Worm (Caenorhabditis elegans): ENCODE measurements around the gene T28C6.11.

The T28C6.11 gene

DNA sequence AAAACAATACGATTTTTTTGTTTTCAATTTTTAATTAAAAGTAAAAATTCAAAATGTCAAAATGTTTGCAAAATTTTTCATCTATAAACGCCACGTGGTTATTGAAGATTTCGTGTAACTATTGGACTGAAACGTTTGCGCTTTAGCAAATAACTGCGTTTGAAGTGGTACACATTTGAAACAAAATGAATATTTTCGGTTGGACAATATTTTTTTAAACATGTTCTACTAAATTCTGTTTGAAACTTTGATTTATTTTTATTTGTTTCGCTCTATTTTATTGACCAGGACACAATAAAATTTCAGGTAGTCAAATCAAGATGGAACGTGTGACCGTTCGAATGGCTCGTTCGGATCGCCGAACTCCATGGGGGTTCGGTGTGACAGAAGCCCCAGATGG is 12.1 kb upstream of the T28C6.11 start, which contains the start of gene alp-1:
TSS of gene alp-1 (plus strand) at position 301 of the 400 bp plus-strand sequence.
- no peak for TF ChIP-seq him-1 (tag; optimal IDR thresholded peaks at IDR 0.05)

DNA sequence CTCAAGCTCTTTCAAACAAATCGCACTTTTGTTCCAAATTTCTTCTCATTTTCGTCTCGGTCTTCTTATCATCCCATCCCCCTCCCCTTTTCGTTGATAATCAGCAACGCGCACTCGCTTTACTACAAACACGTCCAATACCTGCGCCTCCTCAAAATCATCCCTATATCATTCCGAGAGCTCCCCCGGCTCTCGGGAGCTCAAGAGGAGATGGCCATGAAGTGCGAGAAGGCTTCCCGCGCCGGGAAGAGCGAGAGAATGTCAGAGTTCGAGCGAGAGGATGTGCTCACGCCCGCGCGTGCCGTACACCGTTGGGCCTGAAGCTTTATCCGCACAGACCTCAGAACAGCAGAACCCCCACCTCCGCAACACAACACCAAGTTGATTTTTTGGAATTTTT is 10.7 kb upstream of the T28C6.11 start:
- TF ChIP-seq him-1 (tag; optimal IDR thresholded peaks at IDR 0.05) (no peak), W03F9.2 (tag; optimal IDR thresholded peaks at IDR 0.05) (no peak), dao-5 (tag; optimal IDR thresholded peaks at IDR 0.05) (no peak)

DNA sequence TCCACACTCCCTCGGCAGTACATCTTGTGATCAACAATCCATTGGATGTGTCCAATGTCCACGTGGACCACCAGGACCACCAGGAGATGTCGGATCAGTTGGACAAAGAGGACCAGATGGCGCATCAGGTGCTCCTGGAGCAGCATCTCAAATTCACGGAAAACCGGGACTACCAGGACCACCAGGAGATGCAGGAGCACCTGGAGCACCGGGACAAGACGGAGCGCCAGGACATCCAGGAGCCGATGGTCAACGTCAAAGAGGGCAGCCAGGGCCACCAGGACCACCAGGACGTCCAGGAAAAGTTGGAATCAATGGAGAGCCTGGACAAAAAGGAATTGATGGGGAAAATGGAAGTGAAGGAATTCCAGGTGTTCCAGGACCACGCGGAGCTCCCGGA is 8.9 kb upstream of the T28C6.11 start:
- TF ChIP-seq W03F9.2 (tag; optimal IDR thresholded peaks at IDR 0.05) = no peak
- no peak for TF ChIP-seq him-1 (tag; optimal IDR thresholded peaks at IDR 0.05)
- TF ChIP-seq dao-5 (tag; optimal IDR thresholded peaks at IDR 0.05) = no peak

DNA sequence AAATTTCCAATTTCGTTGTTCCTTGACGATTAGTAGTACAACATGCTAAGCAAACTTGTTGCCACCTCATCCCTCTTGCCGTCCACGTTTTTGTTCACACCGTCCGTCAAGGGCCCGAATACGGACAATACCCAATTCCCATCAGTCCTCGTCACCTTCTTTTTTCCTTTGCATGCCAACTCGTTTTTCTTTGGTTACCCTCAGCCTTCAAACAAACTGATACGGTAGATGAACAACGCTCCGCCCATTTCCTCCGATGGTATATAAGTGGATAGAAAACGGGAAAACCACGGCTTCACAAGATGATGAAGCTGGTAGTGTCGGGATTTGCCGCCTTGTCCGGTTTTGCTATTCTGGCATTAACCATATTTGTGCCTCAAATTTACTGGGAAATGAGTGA is 7.9 kb upstream of the T28C6.11 start, which contains the start of gene col-118:
TSS of gene col-118 (plus strand) at position 301 of the 400 bp plus-strand sequence.
- TF ChIP-seq dao-5 (tag; optimal IDR thresholded peaks at IDR 0.05) (no peak), him-1 (tag; optimal IDR thresholded peaks at IDR 0.05) (no peak), W03F9.2 (tag; optimal IDR thresholded peaks at IDR 0.05) (no peak)

DNA sequence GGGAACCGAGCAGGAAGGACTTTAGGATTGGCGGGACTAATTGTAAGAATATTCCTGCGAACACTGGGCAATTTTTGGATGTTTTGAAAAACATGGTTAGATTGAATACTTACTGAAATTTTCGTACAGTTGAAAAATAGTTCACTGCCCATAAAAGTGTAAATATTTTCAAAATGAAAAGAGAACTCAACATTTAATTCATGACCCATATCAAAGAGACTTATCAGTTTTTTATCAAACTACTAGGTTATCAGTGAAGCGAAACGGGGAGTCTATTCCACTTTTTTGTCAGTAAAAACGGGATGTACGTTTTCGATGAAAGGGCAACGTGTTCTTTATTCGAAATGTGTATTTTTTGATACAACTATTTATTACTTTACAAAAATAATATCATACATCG is 5.9 kb upstream of the T28C6.11 start:
- no peak for TF ChIP-seq dao-5 (tag; optimal IDR thresholded peaks at IDR 0.05)
- no peak for TF ChIP-seq W03F9.2 (tag; optimal IDR thresholded peaks at IDR 0.05)
- TF ChIP-seq him-1 (tag; optimal IDR thresholded peaks at IDR 0.05) = no peak

DNA sequence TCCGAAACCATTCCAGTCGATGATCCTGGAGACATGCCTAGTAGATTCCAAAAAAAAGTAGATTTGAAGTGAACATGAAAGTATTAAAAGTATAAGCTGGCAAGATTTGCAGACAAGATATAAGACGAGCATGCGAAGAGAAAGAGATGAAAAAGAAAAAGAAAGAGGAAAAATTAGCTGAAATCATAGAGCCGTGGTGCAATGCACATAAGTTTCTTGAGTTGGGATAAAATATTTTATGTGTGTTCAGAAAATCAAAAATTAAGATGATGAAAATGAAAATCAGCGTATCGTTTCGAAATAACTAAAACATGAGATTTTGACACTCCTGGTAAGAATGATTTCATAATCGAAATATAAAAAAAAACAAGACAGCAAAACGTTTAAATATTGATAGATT is 4.4 kb upstream of the T28C6.11 start, which contains the start of gene T11B7.2:
TSS of gene T11B7.2 (minus strand) at position 101 of the 400 bp plus-strand sequence.
- TF ChIP-seq dao-5 (tag; optimal IDR thresholded peaks at IDR 0.05) = no peak
- TF ChIP-seq him-1 (tag; optimal IDR thresholded peaks at IDR 0.05) = no peak
- TF ChIP-seq W03F9.2 (tag; optimal IDR thresholded peaks at IDR 0.05) = no peak

DNA sequence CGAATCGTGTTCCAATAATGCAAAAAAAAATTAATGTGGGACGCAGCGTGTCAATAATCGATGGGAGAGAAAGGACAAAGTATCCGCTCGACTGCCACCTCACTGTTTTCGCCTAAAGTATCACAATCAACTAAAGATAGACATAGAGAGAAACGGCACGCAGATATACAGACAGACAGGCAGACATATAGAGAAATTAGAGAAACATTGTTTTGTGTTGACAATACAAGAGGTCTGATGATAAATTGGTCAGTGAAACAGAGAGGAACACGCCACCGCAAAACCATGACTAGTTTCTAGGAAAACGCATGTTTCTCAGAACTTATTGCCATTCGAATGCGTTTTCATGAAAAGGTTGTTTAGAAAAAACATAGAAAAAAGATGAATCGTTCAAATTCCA is 9.5 kb downstream of the T28C6.11 start, which contains the start of gene T28C6.8:
TSS of gene T28C6.8 (minus strand) at position 137 of the 400 bp plus-strand sequence.
- TF ChIP-seq dao-5 (tag; optimal IDR thresholded peaks at IDR 0.05) (no peak), W03F9.2 (tag; optimal IDR thresholded peaks at IDR 0.05) (no peak), him-1 (tag; optimal IDR thresholded peaks at IDR 0.05) (no peak)

DNA sequence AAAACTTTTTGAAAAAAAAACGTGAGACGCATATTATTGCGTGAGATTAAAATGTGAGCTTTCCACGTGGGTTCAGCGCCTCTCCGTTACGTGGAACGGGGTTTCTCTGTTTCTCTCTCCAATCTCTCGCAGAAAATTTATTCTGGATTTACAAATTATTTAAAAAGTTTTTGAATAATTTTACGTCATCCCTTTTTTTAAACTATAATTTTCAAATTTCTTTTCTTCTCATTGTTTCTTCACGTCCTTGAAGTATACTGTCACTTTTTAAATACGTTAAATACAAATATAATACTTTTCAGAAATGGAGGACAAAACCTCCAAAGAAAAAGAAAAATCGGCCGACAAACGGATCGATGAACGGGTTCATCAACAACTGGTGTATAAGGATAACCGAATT is 12.6 kb downstream of the T28C6.11 start, which contains the start of gene T28C6.7:
TSS of gene T28C6.7 (plus strand) at position 301 of the 400 bp plus-strand sequence.
- TF ChIP-seq him-1 (tag; optimal IDR thresholded peaks at IDR 0.05) (no peak), W03F9.2 (tag; optimal IDR thresholded peaks at IDR 0.05) (no peak), dao-5 (tag; optimal IDR thresholded peaks at IDR 0.05) (no peak)

DNA sequence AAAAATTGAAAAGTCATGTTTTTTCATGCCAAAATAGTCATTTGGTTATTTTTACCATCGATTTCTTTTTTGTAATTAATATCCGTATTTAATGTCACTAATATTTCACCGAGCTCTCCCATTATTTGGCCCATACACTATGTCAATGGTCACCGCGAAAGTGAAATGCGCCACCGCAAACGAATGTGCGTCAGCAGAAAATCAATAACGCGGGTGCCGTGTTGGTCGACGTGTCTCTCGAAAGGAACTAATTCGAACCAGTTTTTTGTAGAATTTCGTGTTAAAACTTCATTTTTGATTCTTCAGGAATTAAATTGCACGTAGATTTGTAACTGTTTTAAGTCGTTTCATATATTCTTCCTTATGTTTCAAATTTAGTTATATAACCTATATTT is 13.5 kb downstream of the T28C6.11 start:
- TF ChIP-seq W03F9.2 (tag; optimal IDR thresholded peaks at IDR 0.05) = no peak
- TF ChIP-seq him-1 (tag; optimal IDR thresholded peaks at IDR 0.05) = no peak
- TF ChIP-seq dao-5 (tag; optimal IDR thresholded peaks at IDR 0.05) = no peak

DNA sequence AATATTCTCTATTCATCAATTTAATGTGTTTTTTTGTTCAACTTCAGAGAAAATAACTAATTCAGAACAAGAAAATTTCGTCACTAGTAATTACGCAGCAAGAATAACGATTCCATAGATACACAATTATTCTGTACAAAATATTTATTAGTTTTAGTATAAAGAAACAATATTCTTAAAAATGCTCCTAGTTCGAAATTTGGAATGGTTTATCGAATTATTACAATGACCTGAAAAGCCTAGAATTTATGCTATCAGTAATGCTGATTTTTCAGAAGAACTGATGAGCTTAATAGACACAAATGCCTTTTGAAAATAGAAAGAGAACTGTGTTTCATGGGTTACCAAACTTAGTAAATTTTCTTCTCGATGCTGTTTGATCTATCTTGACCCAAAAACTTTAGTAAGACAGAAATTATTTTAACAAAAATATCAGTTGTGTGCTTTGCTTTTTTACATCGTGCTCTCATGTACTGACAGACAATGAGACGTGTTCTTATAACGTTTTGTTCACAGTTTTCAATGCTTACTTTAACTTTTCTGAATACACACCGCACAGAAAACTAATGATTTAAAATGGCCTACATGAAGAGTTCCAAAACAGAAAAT is 14.0 kb downstream of the T28C6.11 start:
- TF ChIP-seq W03F9.2 (tag; optimal IDR thresholded peaks at IDR 0.05) = no peak
- no peak for TF ChIP-seq him-1 (tag; optimal IDR thresholded peaks at IDR 0.05)
- TF ChIP-seq dao-5 (tag; optimal IDR thresholded peaks at IDR 0.05) = no peak

DNA sequence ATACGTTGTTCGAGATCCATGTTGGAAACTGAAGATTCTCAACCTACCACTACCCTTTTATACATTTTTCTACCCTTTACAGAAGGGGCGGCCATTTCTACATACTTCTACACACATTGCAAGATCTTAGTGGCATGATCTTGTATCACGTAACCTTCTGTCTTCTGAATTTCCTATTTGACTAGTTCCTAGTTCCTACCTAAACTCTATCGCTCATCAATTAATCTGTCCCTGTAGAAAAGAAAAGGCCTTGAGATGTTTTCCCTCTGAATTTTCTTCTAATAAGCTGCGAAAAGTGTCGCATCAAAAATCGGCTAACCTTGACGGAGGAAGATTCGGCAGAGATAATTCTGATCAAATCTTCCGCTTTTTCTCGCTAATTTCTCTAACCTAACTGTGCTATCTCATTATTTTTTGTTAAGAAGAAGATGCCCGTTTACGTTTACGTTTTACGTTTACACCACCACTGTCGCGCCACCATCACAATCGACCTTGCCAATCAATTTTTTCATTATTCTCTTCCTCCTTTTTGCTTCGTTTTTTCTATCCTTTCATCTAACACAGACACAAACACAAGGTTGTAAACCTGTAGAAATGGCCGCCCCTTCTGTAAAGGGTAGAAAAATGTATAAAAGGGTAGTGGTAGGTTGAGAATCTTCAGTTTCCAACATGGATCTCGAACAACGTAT is 15.8 kb downstream of the T28C6.11 start, which contains the start of the genes col-117 and col-3:
TSS of gene col-117 (minus strand) at position 51 of the 689 bp plus-strand sequence.
TSS of gene col-3 (plus strand) at position 639 of the 689 bp plus-strand sequence.
- TF ChIP-seq dao-5 (tag; optimal IDR thresholded peaks at IDR 0.05) (no peak), W03F9.2 (tag; optimal IDR thresholded peaks at IDR 0.05) (no peak), him-1 (tag; optimal IDR thresholded peaks at IDR 0.05) (no peak)

DNA sequence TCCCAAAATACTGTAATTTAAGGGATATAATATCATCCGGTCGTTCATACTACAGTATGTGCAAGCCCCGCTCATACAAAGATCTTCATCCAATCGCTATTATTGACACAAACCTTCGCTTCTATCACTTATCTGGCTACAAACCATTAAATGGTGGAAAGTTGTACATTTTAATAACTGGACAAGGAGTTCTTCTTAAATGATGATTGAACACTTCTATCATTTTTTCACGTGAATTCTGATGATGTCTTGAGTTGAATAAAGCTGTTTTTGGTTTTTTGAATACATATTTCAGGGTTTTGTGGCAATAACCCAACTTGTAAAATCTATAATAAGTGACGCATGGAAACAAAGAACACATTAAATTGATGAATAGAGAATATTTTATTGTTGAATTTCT is 17.5 kb downstream of the T28C6.11 start:
- TF ChIP-seq W03F9.2 (tag; optimal IDR thresholded peaks at IDR 0.05) (no peak), dao-5 (tag; optimal IDR thresholded peaks at IDR 0.05) (no peak), him-1 (tag; optimal IDR thresholded peaks at IDR 0.05) (no peak)

DNA sequence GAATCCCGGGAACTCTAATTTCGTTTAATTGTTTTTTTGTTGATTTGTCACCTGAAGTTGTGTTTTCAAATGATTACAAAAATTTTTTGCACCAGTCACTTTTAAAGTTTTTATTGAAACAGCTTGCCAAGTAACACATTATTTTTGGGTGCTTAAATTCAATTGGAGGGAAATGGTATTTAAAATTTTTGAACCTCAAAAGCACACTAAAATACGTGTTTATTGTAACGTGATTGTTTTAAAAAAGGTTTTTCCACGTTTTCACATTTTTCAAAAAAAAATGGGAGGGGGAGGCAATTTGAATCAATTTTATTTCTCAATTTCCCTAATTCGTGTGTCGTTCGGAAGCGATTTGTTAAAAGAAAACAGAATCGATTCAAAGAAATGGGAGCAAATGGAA is 18.9 kb downstream of the T28C6.11 start, which contains the start of gene T28C6.5:
TSS of gene T28C6.5 (plus strand) at position 301 of the 400 bp plus-strand sequence.
- TF ChIP-seq dao-5 (tag; optimal IDR thresholded peaks at IDR 0.05) (no peak), W03F9.2 (tag; optimal IDR thresholded peaks at IDR 0.05) (no peak), him-1 (tag; optimal IDR thresholded peaks at IDR 0.05) (no peak)

DNA sequence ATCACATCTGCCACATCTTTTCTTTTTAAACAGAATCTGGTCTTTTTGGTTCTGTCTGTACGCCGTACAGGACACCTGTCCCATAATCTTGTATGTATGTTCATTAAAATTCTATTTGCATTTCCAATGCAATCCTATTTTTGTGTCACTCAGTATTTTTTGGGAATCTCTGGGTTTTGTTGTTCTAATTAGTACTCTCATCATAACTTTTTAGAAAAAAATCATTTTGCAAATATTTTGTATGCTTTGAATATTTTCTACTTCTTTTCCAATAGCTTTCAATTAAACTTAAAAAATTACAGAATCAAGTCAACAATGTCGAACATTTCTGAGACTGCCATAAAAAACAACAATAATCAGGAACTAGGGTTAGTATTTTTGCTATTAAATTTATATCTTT is 20.0 kb downstream of the T28C6.11 start, which contains the start of gene T28C6.3:
TSS of gene T28C6.3 (plus strand) at position 301 of the 400 bp plus-strand sequence.
- no peak for TF ChIP-seq W03F9.2 (tag; optimal IDR thresholded peaks at IDR 0.05)
- TF ChIP-seq dao-5 (tag; optimal IDR thresholded peaks at IDR 0.05) = no peak
- no peak for TF ChIP-seq him-1 (tag; optimal IDR thresholded peaks at IDR 0.05)

Measured in whole organism, L4/young adult.